Worm (Caenorhabditis elegans) whole organism, L4 larva: Measurements from ENCODE around the gene lonp-2.

Experiments used
- F10B5.3 ChIP-seq: sonication (generic microtip); optimal IDR thresholded peaks from 2 replicates; lab custom pipeline; 2016; ENCODE audit warnings: mild to moderate bottlenecking, missing genetic modification characterization, missing compliant biosample characterization
- F37D6.2 ChIP-seq: sonication (generic microtip); optimal IDR thresholded peaks from 2 replicates; lab custom pipeline; 2016; ENCODE audit warnings: mild to moderate bottlenecking, missing genetic modification characterization, missing compliant biosample characterization
- Y48G9A.11 ChIP-seq: fragments of 200-800 bp; sonication (Bioruptor generic); IDR thresholded peaks from 2 replicates; pipeline ENCODE4 v1.3.6; 2022; ENCODE audit warnings: missing genetic modification reagents, missing genetic modification characterization, missing compliant biosample characterization
- aha-1 ChIP-seq: fragments of 150-350 bp; peaks from one replicate; lab custom pipeline; 2014; ENCODE audit warnings: missing biosample characterization, missing genetic modification characterization
- ceh-20 ChIP-seq: fragments of 200-800 bp; sonication (Bioruptor generic); IDR thresholded peaks from 2 replicates; pipeline ENCODE4 v1.3.6; 2022; ENCODE audit warnings: missing genetic modification reagents, missing genetic modification characterization, missing compliant biosample characterization
- ceh-28 ChIP-seq: fragments of 150-350 bp; optimal IDR thresholded peaks from 2 replicates; lab custom pipeline; 2014; ENCODE audit warnings: missing biosample characterization, missing genetic modification reagents, missing genetic modification characterization
- ceh-32 ChIP-seq: sonication (generic microtip); optimal IDR thresholded peaks from 2 replicates; lab custom pipeline; 2016; ENCODE audit warnings: mild to moderate bottlenecking, missing genetic modification characterization, missing compliant biosample characterization; ENCODE audit not compliant: poor library complexity
- ces-1 ChIP-seq: fragments of 150-350 bp; sonication (generic microtip); optimal IDR thresholded peaks from 4 replicates; lab custom pipeline; 2014; ENCODE audit warnings: missing biosample characterization, missing genetic modification reagents, missing genetic modification characterization
- ctbp-1 ChIP-seq: fragments of 200-800 bp; sonication (Bioruptor generic); IDR thresholded peaks from 2 replicates; pipeline ENCODE4 v1.3.6; 2022; ENCODE audit warnings: missing genetic modification reagents, missing genetic modification characterization, missing compliant biosample characterization
- daf-19 ChIP-seq: fragments of 200-800 bp; sonication (Bioruptor generic); conservative IDR thresholded peaks from 2 replicates; pipeline ENCODE4 v1.3.6; 2022; ENCODE audit warnings: missing genetic modification characterization, missing compliant biosample characterization
- dmd-6 ChIP-seq: fragments of 200-800 bp; sonication (Bioruptor generic); IDR thresholded peaks from 2 replicates; pipeline ENCODE4 v1.3.6; 2022; ENCODE audit warnings: missing genetic modification reagents, missing genetic modification characterization, missing compliant biosample characterization
- dmd-8 ChIP-seq: fragments of 200-800 bp; sonication (Bioruptor generic); IDR thresholded peaks from 2 replicates; pipeline ENCODE4 v1.3.6; 2022; ENCODE audit warnings: missing genetic modification characterization, missing compliant biosample characterization
- dpl-1 ChIP-seq: fragments of 150-350 bp; optimal IDR thresholded peaks from 2 replicates; lab custom pipeline; 2014; ENCODE audit warnings: missing biosample characterization, missing genetic modification reagents, missing genetic modification characterization
- dve-1 ChIP-seq: sonication (generic microtip); optimal IDR thresholded peaks from 2 replicates; lab custom pipeline; 2017; ENCODE audit warnings: antibody characterized with exemption, mild to moderate bottlenecking, missing genetic modification characterization, missing compliant biosample characterization; ENCODE audit not compliant: insufficient read depth
- egl-27 ChIP-seq: sonication (generic microtip); optimal IDR thresholded peaks from 3 replicates; lab custom pipeline; 2017; ENCODE audit warnings: missing biosample characterization, missing genetic modification reagents, missing genetic modification characterization
- egl-43 ChIP-seq: fragments of 200-800 bp; sonication (Bioruptor generic); IDR thresholded peaks from 2 replicates; pipeline ENCODE4 v1.3.6; 2022; ENCODE audit warnings: missing genetic modification reagents, missing genetic modification characterization, missing compliant biosample characterization
- fos-1 ChIP-seq: fragments of 150-350 bp; optimal IDR thresholded peaks from 2 replicates; lab custom pipeline; 2014; ENCODE audit warnings: missing biosample characterization, missing genetic modification characterization
- gei-8 ChIP-seq: fragments of 200-800 bp; sonication (Bioruptor generic); optimal IDR thresholded peaks from 2 replicates; lab custom pipeline; 2018; ENCODE audit warnings: mild to moderate bottlenecking, missing genetic modification characterization, missing compliant biosample characterization
- hmg-1.1 ChIP-seq: fragments of 200-800 bp; sonication (Bioruptor generic); IDR thresholded peaks from 2 replicates; pipeline ENCODE4 v1.3.6; 2022; ENCODE audit warnings: missing genetic modification reagents, missing genetic modification characterization, missing compliant biosample characterization
- jun-1 ChIP-seq: fragments of 150-350 bp; optimal IDR thresholded peaks from 2 replicates; lab custom pipeline; 2014; ENCODE audit warnings: missing biosample characterization, missing genetic modification reagents, missing genetic modification characterization
- lin-38 ChIP-seq: fragments of 200-800 bp; sonication (Bioruptor generic); IDR thresholded peaks from 2 replicates; pipeline ENCODE4 v1.3.6; 2022; ENCODE audit warnings: missing genetic modification reagents, missing genetic modification characterization, missing compliant biosample characterization
- lsy-2 ChIP-seq, 2 experiments: fragments of 150-350 bp in 1 of 2; sonication (generic microtip) in 1 of 2; optimal IDR thresholded peaks; 2 replicates each; lab custom pipeline; 2014 to 2017; ENCODE audit warnings: missing biosample characterization in 2 of 2, missing genetic modification characterization in 2 of 2
- mes-2 ChIP-seq: sonication (generic microtip); optimal IDR thresholded peaks from 2 replicates; lab custom pipeline; 2016; ENCODE audit warnings: missing genotype, mild to moderate bottlenecking, missing genetic modification characterization, missing compliant biosample characterization; ENCODE audit not compliant: poor library complexity, severe bottlenecking
- mxl-2 ChIP-seq: fragments of 200-800 bp; sonication (Bioruptor generic); conservative IDR thresholded peaks from 2 replicates; pipeline ENCODE4 v1.3.6; 2022; ENCODE audit warnings: missing genetic modification reagents, missing genetic modification characterization, missing compliant biosample characterization
- nhr-237 ChIP-seq: sonication (generic microtip); optimal IDR thresholded peaks from 2 replicates; lab custom pipeline; 2017; ENCODE audit warnings: missing biosample characterization, missing genetic modification characterization
- nhr-42 ChIP-seq: fragments of 200-800 bp; sonication (Bioruptor generic); IDR thresholded peaks from 2 replicates; pipeline ENCODE4 v1.3.6; 2022; ENCODE audit warnings: missing genetic modification characterization, missing compliant biosample characterization
- pha-4 ChIP-seq, 2 experiments: fragments of 150-350 bp in 1 of 2; fragments of 200-800 bp in 1 of 2; sonication (Bioruptor generic) in 1 of 2; IDR thresholded peaks in 1 of 2; optimal IDR thresholded peaks in 1 of 2; 2 replicates each; pipeline versions ENCODE4 v1.3.6 to Lab custom; 2014 to 2022; ENCODE audit warnings: missing genetic modification characterization in 2 of 2, missing genetic modification reagents in 2 of 2, missing biosample characterization in 1 of 2, missing compliant biosample characterization in 1 of 2
- sdz-12 ChIP-seq: fragments of 200-800 bp; sonication (Bioruptor generic); optimal IDR thresholded peaks from 2 replicates; lab custom pipeline; 2018; ENCODE audit warnings: mild to moderate bottlenecking, missing genetic modification characterization, missing compliant biosample characterization
- set-16 ChIP-seq: fragments of 200-800 bp; sonication (Bioruptor generic); IDR thresholded peaks from 2 replicates; pipeline ENCODE4 v1.3.6; 2022; ENCODE audit warnings: missing genetic modification reagents, missing genetic modification characterization, missing compliant biosample characterization
- snpc-4 ChIP-seq: fragments of 150-350 bp; optimal IDR thresholded peaks from 2 replicates; lab custom pipeline; 2014; ENCODE audit warnings: missing biosample characterization, missing genetic modification characterization
- spr-1 ChIP-seq: sonication (generic microtip); optimal IDR thresholded peaks from 2 replicates; lab custom pipeline; 2016; ENCODE audit warnings: mild to moderate bottlenecking, missing genetic modification characterization, missing compliant biosample characterization
- unc-62 ChIP-seq, 3 experiments: fragments of 150-350 bp in 1 of 3; sonication (generic microtip); optimal IDR thresholded peaks in 2 of 3; peaks in 1 of 3; 1 replicate in 1 of 3; 2 replicates in 2 of 3; lab custom pipeline; 2014 to 2017; ENCODE audit warnings: missing biosample characterization in 3 of 3, missing genetic modification characterization in 3 of 3, missing genetic modification reagents in 3 of 3, missing genotype in 1 of 3

lonp-2 gene

DNA sequence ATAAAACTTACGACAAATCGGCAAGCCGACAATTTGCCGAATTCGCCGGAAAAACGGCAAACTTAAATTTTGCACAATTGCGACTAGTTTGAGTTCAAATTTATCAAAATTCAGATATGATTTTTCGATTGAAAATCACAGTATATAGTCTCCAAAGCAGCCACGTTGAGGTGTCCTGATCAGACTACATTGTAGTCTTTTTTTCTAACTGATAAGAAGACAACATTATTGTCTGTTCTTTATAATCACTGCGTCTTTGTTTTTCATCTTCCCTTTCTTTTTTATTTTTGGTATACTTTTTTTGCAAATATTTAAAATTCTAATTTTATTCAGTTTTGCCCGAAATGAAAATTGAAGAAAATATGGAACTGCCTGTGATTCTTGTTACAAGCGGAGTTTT, at the start of gene lonp-2, which contains the start of gene cest-12:
TSS of gene lonp-2 (plus strand) at position 334 of the 400 bp plus-strand sequence.
TSS of gene cest-12 (minus strand) at position 101 of the 400 bp plus-strand sequence.
- TF ChIP-seq dve-1 (tag; lab: Kevin White, UChicago) = peak; percentile 4
- TF ChIP-seq nhr-237 = no peak
- peak in 1 of 2 experiments; percentile 60 for TF ChIP-seq unc-62 (GFP tag; optimal IDR thresholded peaks at IDR 0.05 in 1 of 2; lab: Kevin White, UChicago)
- no peak for TF ChIP-seq unc-62 (tag; optimal IDR thresholded peaks at IDR 0.05; lab: Kevin White, UChicago)

DNA sequence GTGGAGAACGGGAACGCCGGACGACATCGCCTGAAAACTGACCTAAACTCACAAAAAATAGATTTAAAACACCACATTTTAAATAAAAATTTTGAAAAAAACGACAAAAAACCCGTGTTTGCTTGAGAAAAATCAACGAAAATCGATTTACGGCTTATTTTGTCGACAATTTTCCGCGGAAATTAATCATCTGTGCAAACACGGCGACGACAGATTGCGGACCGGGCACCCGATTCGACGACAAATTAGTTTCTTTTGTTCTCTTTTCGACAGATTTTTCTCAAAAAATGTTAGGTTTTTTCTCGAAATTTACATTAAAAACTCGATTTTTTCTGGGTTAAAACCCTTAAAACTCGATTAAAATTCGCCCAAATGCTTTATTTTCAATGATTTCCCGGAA, 49.1 kb upstream of the lonp-2 start, which contains the start of gene arx-3:
TSS of gene arx-3 (minus strand) at position 30 of the 400 bp plus-strand sequence.
- TF ChIP-seq dpl-1 (GFP tag; lab: Kevin White, UChicago) (peak; percentile 54), dve-1 (tag; lab: Kevin White, UChicago) (peak; percentile 35), mes-2 (tag; lab: Kevin White, UChicago) (peak; percentile 58), lin-38 (GFP tag; lab: Robert Waterston, UW) (peak; percentile 48), egl-27 (tag; lab: Kevin White, UChicago) (no peak), lsy-2 (tag; optimal IDR thresholded peaks at IDR 0.05; lab: Kevin White, UChicago) (peak in 1 of 2 experiments; percentile 57), ces-1 (GFP tag; lab: Kevin White, UChicago) (peak; percentile 19), sdz-12 (GFP tag; lab: Kevin White, UChicago) (no peak)

DNA sequence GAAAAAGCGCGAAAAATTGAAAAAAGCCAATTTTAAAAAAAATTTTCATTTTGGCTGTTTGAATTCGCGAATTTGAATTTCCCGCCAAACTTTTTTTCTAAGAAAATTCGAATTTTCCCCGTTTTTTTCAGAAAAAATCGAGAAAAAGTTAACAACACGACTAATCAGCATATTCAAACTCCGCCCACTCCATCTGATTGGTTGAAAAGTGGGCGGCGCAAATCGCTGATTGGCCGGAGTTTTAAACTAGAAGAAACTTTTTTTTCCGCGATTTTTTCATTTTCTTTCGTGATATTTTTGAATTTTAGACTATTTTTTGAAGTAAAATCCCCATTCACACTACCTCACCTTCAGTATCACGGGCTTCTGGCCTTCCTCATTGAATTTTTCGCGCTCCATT, 48.1 kb upstream of the lonp-2 start:
- TF ChIP-seq F37D6.2 (tag; lab: Kevin White, UChicago) = no peak
- no peak for TF ChIP-seq mxl-2 (GFP tag; lab: Robert Waterston, UW)
- no peak for TF ChIP-seq egl-27 (tag; lab: Kevin White, UChicago)
- TF ChIP-seq sdz-12 (GFP tag; lab: Kevin White, UChicago) = no peak
- TF ChIP-seq pha-4 (GFP tag; IDR thresholded peaks at IDR 0.05; lab: Robert Waterston, UW) = no peak
- TF ChIP-seq pha-4 (tag; optimal IDR thresholded peaks at IDR 0.05; lab: Kevin White, UChicago) = no peak
- no peak for TF ChIP-seq ceh-28 (tag; lab: Kevin White, UChicago)
- TF ChIP-seq daf-19 (GFP tag; lab: Robert Waterston, UW) = no peak
- TF ChIP-seq ctbp-1 (GFP tag; lab: Robert Waterston, UW) = no peak
- TF ChIP-seq ceh-20 (GFP tag; lab: Robert Waterston, UW) = no peak
- TF ChIP-seq fos-1 (tag; lab: Kevin White, UChicago) = no peak
- TF ChIP-seq Y48G9A.11 (GFP tag; lab: Robert Waterston, UW) = no peak
- no peak for TF ChIP-seq snpc-4 (tag; lab: Kevin White, UChicago)

DNA sequence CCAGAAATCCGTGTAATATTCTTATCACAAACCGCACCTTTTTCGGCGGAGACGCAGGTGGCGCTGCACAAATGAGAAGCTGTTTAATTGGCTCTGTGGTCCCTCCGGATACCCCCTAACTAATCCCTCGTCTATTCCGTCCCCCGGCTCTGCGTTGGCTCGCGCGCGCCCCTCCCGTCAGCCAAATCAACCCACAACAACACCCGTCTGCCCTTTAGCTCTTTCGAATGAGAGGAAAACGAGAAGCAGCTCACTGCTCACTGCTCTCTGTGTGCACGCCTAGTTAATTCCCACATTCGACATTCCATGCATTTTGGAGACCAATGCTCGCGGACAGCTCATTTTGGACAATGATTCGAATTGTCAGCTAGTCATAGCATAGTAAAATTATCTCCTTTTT, 47.5 kb upstream of the lonp-2 start:
- TF ChIP-seq set-16 (GFP tag; lab: Robert Waterston, UW) (peak; percentile 74), jun-1 (tag; lab: Kevin White, UChicago) (no peak), F10B5.3 (tag; lab: Kevin White, UChicago) (no peak), dmd-8 (GFP tag; lab: Robert Waterston, UW) (no peak), nhr-237 (no peak), ceh-32 (tag; lab: Kevin White, UChicago) (no peak), egl-43 (GFP tag; lab: Robert Waterston, UW) (peak; percentile 39; the same call in 1 of the 2 replicates), aha-1 (peak; percentile 60), dmd-6 (GFP tag; lab: Robert Waterston, UW) (no peak), gei-8 (GFP tag; lab: Kevin White, UChicago) (no peak), lsy-2 (tag; optimal IDR thresholded peaks at IDR 0.05; lab: Kevin White, UChicago) (no peak), hmg-1.1 (GFP tag; lab: Robert Waterston, UW) (0 out of 2 replicates have a peak, but pooled peaks have one; percentile 23), nhr-42 (GFP tag; lab: Robert Waterston, UW) (no peak), spr-1 (tag; lab: Kevin White, UChicago) (no peak), lin-38 (GFP tag; lab: Robert Waterston, UW) (no peak)
